Fruit fly (Drosophila melanogaster) whole organism, prepupa: ENCODE data around the gene Irk1.

Source experiments
- Blimp-1 ChIP-seq: fragments of 200-800 bp; sonication (Bioruptor generic); optimal IDR thresholded peaks from 3 replicates; lab custom pipeline; 2017; ENCODE audit warnings: missing biosample characterization, missing genetic modification characterization, mild to moderate bottlenecking, moderate library complexity, missing genetic modification reagents
- CG15336 ChIP-seq: fragments of 200-800 bp; sonication (Bioruptor generic); IDR thresholded peaks from 2 replicates; pipeline ENCODE4 v1.3.6; 2022; ENCODE audit warnings: missing biosample characterization, missing genetic modification characterization
- CG3032 ChIP-seq: fragments of 200-800 bp; optimal IDR thresholded peaks from 2 replicates; lab custom pipeline; 2019; ENCODE audit warnings: missing biosample characterization, mild to moderate bottlenecking, missing genetic modification characterization, moderate library complexity
- CG31627 ChIP-seq: fragments of 200-800 bp; sonication (Bioruptor generic); optimal IDR thresholded peaks from 3 replicates; lab custom pipeline; 2016; ENCODE audit warnings: missing biosample characterization, missing genetic modification characterization
- CG4318 ChIP-seq: fragments of 200-800 bp; sonication (Bioruptor generic); optimal IDR thresholded peaks from 3 replicates; lab custom pipeline; 2017; ENCODE audit warnings: missing biosample characterization, mild to moderate bottlenecking, missing genetic modification characterization
- CG6163 ChIP-seq: fragments of 200-800 bp; sonication (Bioruptor generic); IDR thresholded peaks from 3 replicates; pipeline ENCODE4 v1.3.6; 2022; ENCODE audit warnings: missing biosample characterization, missing genetic modification characterization
- CG6808 ChIP-seq: fragments of 200-800 bp; sonication (Bioruptor generic); optimal IDR thresholded peaks from 3 replicates; lab custom pipeline; 2017; ENCODE audit warnings: missing biosample characterization, missing genetic modification characterization, mild to moderate bottlenecking, moderate library complexity, missing genetic modification reagents
- CG7368 ChIP-seq: fragments of 200-800 bp; sonication (Bioruptor generic); optimal IDR thresholded peaks from 3 replicates; lab custom pipeline; 2016; ENCODE audit warnings: missing biosample characterization, missing genetic modification characterization
- CG8119 ChIP-seq: fragments of 200-800 bp; sonication (Bioruptor generic); IDR thresholded peaks from 3 replicates; pipeline ENCODE4 v1.3.6; 2022; ENCODE audit warnings: missing biosample characterization, missing genetic modification characterization
- CG8319 ChIP-seq: fragments of 200-800 bp; sonication (Bioruptor generic); optimal IDR thresholded peaks from 3 replicates; lab custom pipeline; 2016; ENCODE audit warnings: missing biosample characterization, missing genetic modification characterization
- CG8632 ChIP-seq: fragments of 200-800 bp; sonication (Bioruptor generic); optimal IDR thresholded peaks from 3 replicates; lab custom pipeline; 2016; ENCODE audit warnings: missing biosample characterization, missing genetic modification characterization
- Eip78C ChIP-seq: fragments of 200-800 bp; sonication (Bioruptor generic); peaks from one replicate; lab custom pipeline; 2016; ENCODE audit warnings: missing biosample characterization, missing genetic modification characterization
- Eip93F ChIP-seq: fragments of 200-800 bp; sonication (Bioruptor generic); optimal IDR thresholded peaks from 2 replicates; lab custom pipeline; 2016; ENCODE audit warnings: missing biosample characterization, mild to moderate bottlenecking, missing genetic modification characterization
- Ets21C ChIP-seq: fragments of 200-800 bp; sonication (Bioruptor generic); optimal IDR thresholded peaks from 3 replicates; lab custom pipeline; 2016; ENCODE audit warnings: missing biosample characterization, missing genetic modification characterization
- Ets96B ChIP-seq: fragments of 200-800 bp; optimal IDR thresholded peaks from 2 replicates; lab custom pipeline; 2019; ENCODE audit warnings: missing biosample characterization, mild to moderate bottlenecking, missing genetic modification characterization, moderate library complexity
- Met ChIP-seq: fragments of 200-800 bp; sonication (Bioruptor generic); optimal IDR thresholded peaks from 3 replicates; lab custom pipeline; 2016; ENCODE audit warnings: missing biosample characterization, missing genetic modification characterization
- Smox ChIP-seq: fragments of 200-800 bp; sonication (Bioruptor generic); optimal IDR thresholded peaks from 3 replicates; lab custom pipeline; 2016; ENCODE audit warnings: missing biosample characterization, missing genetic modification characterization
- Sox14 ChIP-seq: fragments of 200-800 bp; sonication (Bioruptor generic); optimal IDR thresholded peaks from 3 replicates; lab custom pipeline; 2016; ENCODE audit warnings: missing biosample characterization, missing genetic modification characterization
- acj6 ChIP-seq: fragments of 200-800 bp; sonication (Bioruptor generic); optimal IDR thresholded peaks from 3 replicates; lab custom pipeline; 2016; ENCODE audit warnings: missing biosample characterization, missing genetic modification characterization
- dsx ChIP-seq: fragments of 200-800 bp; optimal IDR thresholded peaks from 3 replicates; lab custom pipeline; 2019; ENCODE audit warnings: missing biosample characterization, mild to moderate bottlenecking, missing genetic modification characterization, moderate library complexity; ENCODE audit not compliant: poor library complexity, severe bottlenecking
- eg ChIP-seq: fragments of 200-800 bp; sonication (Bioruptor generic); IDR thresholded peaks from 3 replicates; pipeline ENCODE4 v1.3.6; 2022; ENCODE audit warnings: missing biosample characterization, missing genetic modification characterization
- esn ChIP-seq: fragments of 200-800 bp; sonication (Bioruptor generic); optimal IDR thresholded peaks from 2 replicates; lab custom pipeline; 2016; ENCODE audit warnings: missing biosample characterization, mild to moderate bottlenecking, missing genetic modification characterization, moderate library complexity
- fd85E ChIP-seq: fragments of 200-800 bp; sonication (Bioruptor generic); optimal IDR thresholded peaks from 3 replicates; lab custom pipeline; 2016; ENCODE audit warnings: missing biosample characterization, missing genetic modification characterization
- fkh ChIP-seq: fragments of 200-800 bp; sonication (Bioruptor generic); optimal IDR thresholded peaks from 3 replicates; lab custom pipeline; 2017; ENCODE audit warnings: missing biosample characterization, mild to moderate bottlenecking, missing genetic modification characterization, moderate library complexity
- net ChIP-seq: fragments of 200-800 bp; sonication (Bioruptor generic); optimal IDR thresholded peaks from 3 replicates; lab custom pipeline; 2016; ENCODE audit warnings: missing biosample characterization, missing genetic modification characterization
- pdm3 ChIP-seq: fragments of 200-800 bp; sonication (Bioruptor generic); optimal IDR thresholded peaks from 3 replicates; lab custom pipeline; 2016; ENCODE audit warnings: missing biosample characterization, missing genetic modification characterization
- salr ChIP-seq, 2 experiments: fragments of 200-800 bp; sonication (Bioruptor generic); optimal IDR thresholded peaks; 3 replicates each; lab custom pipeline; 2016 to 2018; ENCODE audit warnings: missing biosample characterization in 2 of 2, missing genetic modification characterization in 2 of 2, mild to moderate bottlenecking in 1 of 2
- svp ChIP-seq: fragments of 200-800 bp; sonication (Bioruptor generic); peaks from one replicate; lab custom pipeline; 2016; ENCODE audit warnings: missing biosample characterization, missing genetic modification characterization

Gene Irk1

dm6 chr3R:23156865-23157515 is 11.1 kb upstream of the Irk1 start (continued):
- TF ChIP-seq net (GFP tag; lab: Kevin White, UChicago) (no peak), Eip78C (GFP tag; lab: Kevin White, UChicago) (peak; percentile 59), acj6 (GFP tag; lab: Kevin White, UChicago) (no peak), Blimp-1 (peak; percentile 95), CG6808 (GFP tag; lab: Kevin White, UChicago) (peak; percentile 45)

dm6 chr3R:23157664-23158151 is 10.4 kb upstream of the Irk1 start, which contains the start of gene unk:
unk (minus strand) TSS chr3R:23157862.
- peak; percentile 60 for TF ChIP-seq Eip78C (GFP tag; lab: Kevin White, UChicago)
- no peak for TF ChIP-seq CG4318 (GFP tag; lab: Kevin White, UChicago)
- TF ChIP-seq esn (GFP tag; lab: Kevin White, UChicago): peak; percentile 33
- TF ChIP-seq CG3032 (tag; lab: Kevin White, UChicago): peak; percentile 9
- TF ChIP-seq svp (GFP tag; lab: Kevin White, UChicago): peak; percentile 63

- TF ChIP-seq esn (GFP tag; lab: Kevin White, UChicago) (peak; percentile 1), Eip78C (GFP tag; lab: Kevin White, UChicago) (no peak), CG31627 (GFP tag; lab: Kevin White, UChicago) (peak; percentile 6)
Measured at dm6 chr3R:23159289-23159956, 8.7 kb upstream of the Irk1 start, which contains the start of gene VhaAC39-2. VhaAC39-2 (minus strand) TSS chr3R:23159316.

dm6 chr3R:23161288-23161870 is 6.7 kb upstream of the Irk1 start, which contains the start of gene CG13829:
CG13829 (minus strand) TSS chr3R:23161338.
- TF ChIP-seq CG8319 (GFP tag; lab: Kevin White, UChicago) (no peak), Smox (GFP tag; lab: Kevin White, UChicago) (no peak), CG15336 (GFP tag; lab: Robert Waterston, UW) (no peak), esn (GFP tag; lab: Kevin White, UChicago) (no peak), salr (GFP tag; optimal IDR thresholded peaks at IDR 0.05; lab: Kevin White, UChicago) (no peak), CG8119 (GFP tag; lab: Robert Waterston, UW) (no peak), Eip93F (GFP tag; lab: Kevin White, UChicago) (no peak), pdm3 (GFP tag; lab: Kevin White, UChicago) (no peak), Sox14 (GFP tag; lab: Kevin White, UChicago) (no peak), CG7368 (GFP tag; lab: Kevin White, UChicago) (no peak), eg (no peak), CG6163 (no peak), Ets96B (tag; lab: Kevin White, UChicago) (no peak), Met (GFP tag; lab: Kevin White, UChicago) (no peak), net (GFP tag; lab: Kevin White, UChicago) (no peak), CG8632 (GFP tag; lab: Kevin White, UChicago) (no peak), CG31627 (GFP tag; lab: Kevin White, UChicago) (no peak)

- TF ChIP-seq Ets21C (no peak), fkh (GFP tag; lab: Kevin White, UChicago) (peak; percentile 20), dsx (GFP tag; lab: Kevin White, UChicago) (no peak), Eip93F (GFP tag; lab: Kevin White, UChicago) (no peak), CG15336 (GFP tag; lab: Robert Waterston, UW) (no peak), Eip78C (GFP tag; lab: Kevin White, UChicago) (peak; percentile 43), fd85E (GFP tag; lab: Kevin White, UChicago) (no peak), CG6163 (0 out of 3 replicates have a peak, but pooled peaks have one; percentile 9)
Measured at dm6 chr3R:23164134-23164533, 4.0 kb upstream of the Irk1 start.
